Fruit fly (Drosophila melanogaster): ENCODE data around the gene Marcal1.

- TF ChIP-seq gl (tag; optimal IDR thresholded peaks at IDR 0.05), result peak; percentile 73
- TF ChIP-seq Ets98B (GFP tag; IDR thresholded peaks at IDR 0.05), result peak; percentile 88
- TF ChIP-seq CG14655 (GFP tag; optimal IDR thresholded peaks at IDR 0.05), result peak; percentile 83
- peak; percentile 69 for TF ChIP-seq CG13204 (GFP tag; optimal IDR thresholded peaks at IDR 0.05)
- peak; percentile 90 for TF ChIP-seq Pif1A (GFP tag; optimal IDR thresholded peaks at IDR 0.05)
- TF ChIP-seq CG15710 (tag; optimal IDR thresholded peaks at IDR 0.05), result peak; percentile 90
- TF ChIP-seq Pif1B (GFP tag; optimal IDR thresholded peaks at IDR 0.05), result peak; percentile 86
- peak; percentile 38 for TF ChIP-seq EcR (GFP tag; optimal IDR thresholded peaks at IDR 0.05)
- TF ChIP-seq CG17806 (tag; optimal IDR thresholded peaks at IDR 0.05), result peak; percentile 89
Measured at dm6 chr2L:5004677-5005463, 49.6 kb downstream of the Marcal1 start.
